Worm (Caenorhabditis elegans): ENCODE data around the gene ZK1290.7.
A peak's percentile ranks its signal among the peaks of the same experiment; 100 is the strongest.

ZK1290.7 gene

ce11 chrII:7483009-7483408 lies 42.3 kb downstream of the ZK1290.7 start, which contains the start of gene cah-2:
Gene cah-2 (minus strand): TSS chrII:7483109.
- TF ChIP-seq daf-12 (tag; optimal IDR thresholded peaks at IDR 0.05): no peak
- TF ChIP-seq ceh-82 (tag; optimal IDR thresholded peaks at IDR 0.05): no peak
- no peak for TF ChIP-seq lsy-12 (tag; optimal IDR thresholded peaks at IDR 0.05)
- TF ChIP-seq nhr-25 (tag; optimal IDR thresholded peaks at IDR 0.05): no peak
- no peak for TF ChIP-seq ceh-9 (tag; optimal IDR thresholded peaks at IDR 0.05)
- TF ChIP-seq ztf-4 (tag; optimal IDR thresholded peaks at IDR 0.05): no peak
- TF ChIP-seq elt-2 (tag; optimal IDR thresholded peaks at IDR 0.05): no peak
- TF ChIP-seq nhr-28 (tag; optimal IDR thresholded peaks at IDR 0.05): no peak
- TF ChIP-seq fkh-2 (tag; optimal IDR thresholded peaks at IDR 0.05): no peak
- no peak for TF ChIP-seq nhr-237 (tag; optimal IDR thresholded peaks at IDR 0.05)
- no peak for TF ChIP-seq sea-2 (GFP tag; optimal IDR thresholded peaks at IDR 0.05)
- no peak for TF ChIP-seq jun-1 (tag; optimal IDR thresholded peaks at IDR 0.05)
- TF ChIP-seq egl-27 (tag; optimal IDR thresholded peaks at IDR 0.05): no peak
- no peak for TF ChIP-seq fkh-10 (GFP tag; optimal IDR thresholded peaks at IDR 0.05)
- TF ChIP-seq zag-1 (tag; optimal IDR thresholded peaks at IDR 0.05): no peak
- TF ChIP-seq mml-1 (tag; optimal IDR thresholded peaks at IDR 0.05): no peak
- TF ChIP-seq pha-4 (tag; optimal IDR thresholded peaks at IDR 0.05): no peak
- TF ChIP-seq lin-15B (tag; optimal IDR thresholded peaks at IDR 0.05): no peak
- no peak for TF ChIP-seq nhr-12 (tag; optimal IDR thresholded peaks at IDR 0.05)

ce11 chrII:7478487-7479234 lies 46.7 kb downstream of the ZK1290.7 start, which contains the start of the genes aka-1 and ubc-6:
Gene aka-1 (minus strand): TSS chrII:7478537.
Gene ubc-6 (plus strand): TSS chrII:7479187.
- TF ChIP-seq elt-3 (tag; optimal IDR thresholded peaks at IDR 0.05): peak in 1 of 3 experiments; percentile 26
- TF ChIP-seq ceh-9 (tag; optimal IDR thresholded peaks at IDR 0.05): no peak
- peak; percentile 82 for TF ChIP-seq tbx-2 (tag; optimal IDR thresholded peaks at IDR 0.05)
- peak; percentile 60 for TF ChIP-seq unc-62 (GFP tag; optimal IDR thresholded peaks at IDR 0.05)
- peak; percentile 73 for TF ChIP-seq jun-1 (tag; optimal IDR thresholded peaks at IDR 0.05)
- no peak for TF ChIP-seq nhr-28 (tag; optimal IDR thresholded peaks at IDR 0.05)
- TF ChIP-seq ceh-28 (tag; optimal IDR thresholded peaks at IDR 0.05): peak; percentile 79
- TF ChIP-seq nhr-237 (tag; optimal IDR thresholded peaks at IDR 0.05): no peak
- TF ChIP-seq unc-39 (tag; optimal IDR thresholded peaks at IDR 0.05): no peak
- TF ChIP-seq nhr-23 (tag; optimal IDR thresholded peaks at IDR 0.05): peak; percentile 79
- TF ChIP-seq nhr-12 (tag; optimal IDR thresholded peaks at IDR 0.05): no peak
- TF ChIP-seq nfya-1 (tag; optimal IDR thresholded peaks at IDR 0.05; ENCODE audit: insufficient read depth): peak; percentile 77
- peak; percentile 85 for TF ChIP-seq hmg-11 (tag; optimal IDR thresholded peaks at IDR 0.05)
- no peak for TF ChIP-seq ztf-4 (tag; optimal IDR thresholded peaks at IDR 0.05)
- peak; percentile 60 for TF ChIP-seq elt-2 (tag; optimal IDR thresholded peaks at IDR 0.05)
- TF ChIP-seq egl-27 (tag; optimal IDR thresholded peaks at IDR 0.05): no peak
- no peak for TF ChIP-seq ZK546.5 (tag; optimal IDR thresholded peaks at IDR 0.05)
- peak; percentile 81 for TF ChIP-seq nhr-25 (tag; optimal IDR thresholded peaks at IDR 0.05)
- TF ChIP-seq pha-4 (tag; optimal IDR thresholded peaks at IDR 0.05): peak; percentile 81
- TF ChIP-seq aly-2 (tag; optimal IDR thresholded peaks at IDR 0.05): no peak
- peak; percentile 37 for TF ChIP-seq egl-5 (tag; optimal IDR thresholded peaks at IDR 0.05)
- peak; percentile 62 for TF ChIP-seq snpc-4 (tag; optimal IDR thresholded peaks at IDR 0.05)
- TF ChIP-seq lin-15B (tag; optimal IDR thresholded peaks at IDR 0.05): peak; percentile 80
- TF ChIP-seq eor-1 (tag; optimal IDR thresholded peaks at IDR 0.05): no peak
- TF ChIP-seq ceh-16 (tag; optimal IDR thresholded peaks at IDR 0.05): no peak
- peak; percentile 31 for TF ChIP-seq fos-1 (tag; optimal IDR thresholded peaks at IDR 0.05)
- peak; percentile 83 for TF ChIP-seq lsy-12 (tag; optimal IDR thresholded peaks at IDR 0.05)
- TF ChIP-seq elt-1 (tag; optimal IDR thresholded peaks at IDR 0.05): no peak
- no peak for TF ChIP-seq skn-1 (tag; optimal IDR thresholded peaks at IDR 0.05)
- peak; percentile 4 for TF ChIP-seq nhr-11 (tag; optimal IDR thresholded peaks at IDR 0.05)
- TF ChIP-seq pqm-1 (tag; optimal IDR thresholded peaks at IDR 0.05): peak; percentile 13
- TF ChIP-seq nhr-67 (tag; optimal IDR thresholded peaks at IDR 0.05): no peak
- TF ChIP-seq nhr-43 (tag; optimal IDR thresholded peaks at IDR 0.05; ENCODE audit: poor library complexity, severe bottlenecking): peak; percentile 67
- TF ChIP-seq R02D3.7 (tag; optimal IDR thresholded peaks at IDR 0.05): peak; percentile 79
- TF ChIP-seq zag-1 (tag; optimal IDR thresholded peaks at IDR 0.05): no peak
- peak; percentile 26 for TF ChIP-seq ceh-82 (tag; optimal IDR thresholded peaks at IDR 0.05)
